Worm (Caenorhabditis elegans) whole organism, L2 larva: ENCODE results near the gene lgc-17.

Experiments used
- R02D3.7 ChIP-seq: fragments of 150-350 bp; optimal IDR thresholded peaks from 2 replicates; lab custom pipeline; 2014; ENCODE audit warnings: missing biosample characterization, missing genetic modification characterization
- aly-2 ChIP-seq: fragments of 150-350 bp; optimal IDR thresholded peaks from 2 replicates; lab custom pipeline; 2014; ENCODE audit warnings: missing biosample characterization, missing genetic modification characterization
- ceh-16 ChIP-seq: fragments of 150-350 bp; optimal IDR thresholded peaks from 2 replicates; lab custom pipeline; 2014; ENCODE audit warnings: missing biosample characterization, missing genetic modification characterization
- lin-13 ChIP-seq: fragments of 150-350 bp; optimal IDR thresholded peaks from 2 replicates; lab custom pipeline; 2014; ENCODE audit warnings: missing biosample characterization, missing genetic modification reagents, missing genetic modification characterization
- lsy-2 ChIP-seq, 2 experiments: fragments of 150-350 bp in 1 of 2; sonication (generic microtip) in 1 of 2; optimal IDR thresholded peaks; 2 replicates each; lab custom pipeline; 2014 to 2017; ENCODE audit warnings: missing biosample characterization in 2 of 2, missing genetic modification characterization in 2 of 2
- nhr-237 ChIP-seq: fragments of 150-350 bp; optimal IDR thresholded peaks from 2 replicates; lab custom pipeline; 2014; ENCODE audit warnings: missing biosample characterization, missing genetic modification characterization
- zag-1 ChIP-seq: fragments of 150-350 bp; optimal IDR thresholded peaks from 2 replicates; lab custom pipeline; 2014; ENCODE audit warnings: missing biosample characterization, missing genetic modification characterization

ce11 chrX:12123152-12123551 lies 1.8 kb downstream of the lgc-17 start, which contains the start of gene T01H10.11:
- TF ChIP-seq aly-2 (tag; lab: Kevin White, UChicago) (no peak), R02D3.7 (no peak), zag-1 (tag; lab: Kevin White, UChicago) (no peak), lin-13 (GFP tag; lab: Kevin White, UChicago) (no peak), nhr-237 (tag; lab: Kevin White, UChicago) (no peak), lsy-2 (tag; optimal IDR thresholded peaks at IDR 0.05; lab: Kevin White, UChicago) (no peak), ceh-16 (no peak)
